Worm (Caenorhabditis elegans) whole organism, L4/young adult: ENCODE results near the gene R05G9.5.

ENCODE experiments used
- W03F9.2 ChIP-seq: fragments of 150-350 bp; optimal IDR thresholded peaks from 2 replicates; lab custom pipeline; 2014; ENCODE audit warnings: missing biosample characterization, missing genetic modification characterization
- dao-5 ChIP-seq: sonication (generic microtip); optimal IDR thresholded peaks from 2 replicates; lab custom pipeline; 2016; ENCODE audit warnings: missing genotype, missing genetic modification characterization, moderate library complexity, missing compliant biosample characterization
- him-1 ChIP-seq: sonication (generic microtip); optimal IDR thresholded peaks from 2 replicates; lab custom pipeline; 2016; ENCODE audit warnings: missing genotype, missing genetic modification reagents, missing genetic modification characterization, missing compliant biosample characterization

DNA sequence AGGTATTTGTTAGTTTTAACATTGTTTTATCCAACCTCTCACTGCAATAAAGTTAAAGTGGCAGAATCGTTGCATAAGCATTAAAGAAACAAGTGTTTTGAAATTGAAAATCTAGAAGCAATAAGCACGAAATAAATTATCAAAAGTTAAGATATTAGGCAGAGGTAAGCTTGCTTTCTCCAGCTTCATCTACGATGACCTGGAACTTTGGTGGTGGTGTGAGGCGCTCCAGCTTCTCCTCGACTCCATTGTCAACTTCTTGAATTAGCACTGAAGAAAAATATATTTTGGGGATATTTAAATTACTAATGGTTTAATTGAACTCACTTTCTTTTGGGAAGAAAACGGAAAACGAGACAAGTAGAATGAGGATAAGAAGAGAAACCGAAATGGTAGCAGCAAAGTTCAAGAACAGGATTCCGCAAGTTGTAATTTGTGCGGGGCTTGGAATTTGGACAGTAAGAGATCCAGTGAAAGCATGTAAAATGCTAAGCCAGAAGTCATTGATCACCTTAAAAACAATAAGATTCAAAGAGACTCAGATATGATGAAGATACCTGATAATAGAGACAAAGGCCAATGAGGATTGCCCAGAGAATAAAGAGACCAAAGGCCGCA, 6.2 kb downstream of the R05G9.5 start:
- TF ChIP-seq him-1 (tag; lab: Kevin White, UChicago) (no peak), dao-5 (tag; lab: Kevin White, UChicago) (no peak), W03F9.2 (no peak)
